Fruit fly (Drosophila melanogaster): ENCODE results near the gene Drsl4.

dm6 chr3L:3338028-3338855 is 22.8 kb downstream of the Drsl4 start:
- no peak for TF ChIP-seq psq (optimal IDR thresholded peaks at IDR 0.05)
- TF ChIP-seq pan (optimal IDR thresholded peaks at IDR 0.05), result no peak
- no peak for TF ChIP-seq usp (GFP tag; optimal IDR thresholded peaks at IDR 0.05)
- TF ChIP-seq Dll (optimal IDR thresholded peaks at IDR 0.05), result no peak
- no peak for TF ChIP-seq CG8478 (optimal IDR thresholded peaks at IDR 0.05)
